Worm (Caenorhabditis elegans): ENCODE measurements around the gene T07A9.12.

Gene T07A9.12

ce11 chrIV:422112-422511, 11.4 kb downstream of the T07A9.12 start:
- TF ChIP-seq nhr-25 (tag; optimal IDR thresholded peaks at IDR 0.05) (no peak), fos-1 (tag; optimal IDR thresholded peaks at IDR 0.05) (no peak)

DNA sequence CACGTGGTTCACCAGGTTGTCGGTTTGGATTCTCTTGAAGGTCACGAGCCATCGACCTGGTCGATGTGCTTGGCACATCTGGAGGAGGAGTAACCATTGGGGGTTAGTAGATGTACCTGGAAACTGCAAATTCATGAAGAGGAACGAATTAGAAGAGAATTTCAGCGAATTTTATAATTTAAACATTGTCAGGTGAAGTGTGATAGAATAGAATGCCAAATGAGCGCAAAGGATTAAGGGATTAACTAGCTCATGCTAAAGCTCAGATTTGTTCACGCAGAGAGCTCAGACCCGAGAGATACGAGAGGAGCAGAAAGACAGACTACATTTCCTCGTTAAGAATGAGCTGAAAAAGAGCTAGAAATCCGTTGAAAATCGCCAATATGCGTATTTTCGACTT, 14.4 kb downstream of the T07A9.12 start, which contains the start of gene daf-18:
daf-18 (minus strand) TSS at position 126 of the 400 bp plus-strand sequence.
- TF ChIP-seq aly-2 (tag; optimal IDR thresholded peaks at IDR 0.05) (no peak), eor-1 (tag; optimal IDR thresholded peaks at IDR 0.05) (no peak)

DNA sequence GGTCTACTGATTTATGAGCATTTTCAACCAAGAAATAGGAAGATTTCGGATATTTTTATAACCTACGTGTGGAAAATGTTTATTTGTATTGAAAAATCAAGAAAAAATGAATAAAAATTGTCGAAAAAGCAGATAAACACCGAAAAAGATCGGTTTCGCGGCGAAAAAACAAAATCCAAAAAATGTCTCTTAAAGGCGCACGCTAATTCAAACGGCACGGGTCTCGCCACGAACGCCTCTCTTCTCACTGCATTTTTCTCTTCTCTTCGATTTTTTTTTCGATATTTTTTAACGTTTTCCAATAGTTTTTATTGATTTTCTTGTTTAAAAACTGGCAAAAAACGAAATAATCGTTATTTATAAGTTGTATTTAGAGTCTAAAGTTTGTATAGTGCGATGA, 14.9 kb downstream of the T07A9.12 start:
- TF ChIP-seq ZK546.5 (tag; optimal IDR thresholded peaks at IDR 0.05) (no peak), nhr-23 (tag; optimal IDR thresholded peaks at IDR 0.05) (peak; percentile 59), ama-1 (optimal IDR thresholded peaks at IDR 0.05) (no peak), mdl-1 (tag; optimal IDR thresholded peaks at IDR 0.05) (no peak), elt-2 (tag; optimal IDR thresholded peaks at IDR 0.05) (peak; percentile 3), pqm-1 (tag; optimal IDR thresholded peaks at IDR 0.05) (no peak), lin-15B (tag; optimal IDR thresholded peaks at IDR 0.05) (peak; percentile 72), daf-12 (tag; optimal IDR thresholded peaks at IDR 0.05) (no peak), nhr-76 (tag; optimal IDR thresholded peaks at IDR 0.05) (no peak), R02D3.7 (tag; optimal IDR thresholded peaks at IDR 0.05) (no peak), mml-1 (tag; optimal IDR thresholded peaks at IDR 0.05) (no peak), lin-39 (tag; optimal IDR thresholded peaks at IDR 0.05) (peak; percentile 39), eor-1 (tag; optimal IDR thresholded peaks at IDR 0.05) (no peak), ceh-16 (tag; optimal IDR thresholded peaks at IDR 0.05) (no peak), nhr-12 (tag; optimal IDR thresholded peaks at IDR 0.05) (no peak), ceh-28 (tag; optimal IDR thresholded peaks at IDR 0.05) (peak; percentile 32), zag-1 (tag; optimal IDR thresholded peaks at IDR 0.05) (no peak), unc-62 (GFP tag; optimal IDR thresholded peaks at IDR 0.05) (no peak), egl-27 (tag; optimal IDR thresholded peaks at IDR 0.05) (no peak), egl-5 (tag; optimal IDR thresholded peaks at IDR 0.05) (no peak), nfya-1 (tag; optimal IDR thresholded peaks at IDR 0.05; ENCODE audit: insufficient read depth) (peak; percentile 73), jun-1 (tag; optimal IDR thresholded peaks at IDR 0.05) (no peak), nhr-28 (tag; optimal IDR thresholded peaks at IDR 0.05) (no peak), hmg-11 (tag; optimal IDR thresholded peaks at IDR 0.05) (peak; percentile 60), unc-39 (tag; optimal IDR thresholded peaks at IDR 0.05) (no peak), ztf-11 (tag; optimal IDR thresholded peaks at IDR 0.05) (no peak), pha-4 (tag; optimal IDR thresholded peaks at IDR 0.05) (no peak)

- TF ChIP-seq egl-27 (tag; optimal IDR thresholded peaks at IDR 0.05) (no peak), ZK546.5 (tag; optimal IDR thresholded peaks at IDR 0.05) (no peak), nfya-1 (tag; optimal IDR thresholded peaks at IDR 0.05; ENCODE audit: insufficient read depth) (no peak), ceh-28 (tag; optimal IDR thresholded peaks at IDR 0.05) (no peak), hmg-11 (tag; optimal IDR thresholded peaks at IDR 0.05) (no peak), lin-39 (tag; optimal IDR thresholded peaks at IDR 0.05) (no peak), nhr-25 (tag; optimal IDR thresholded peaks at IDR 0.05) (no peak), lin-15B (tag; optimal IDR thresholded peaks at IDR 0.05) (no peak), R02D3.7 (tag; optimal IDR thresholded peaks at IDR 0.05) (no peak), ama-1 (optimal IDR thresholded peaks at IDR 0.05) (no peak), lsy-12 (tag; optimal IDR thresholded peaks at IDR 0.05) (no peak), sea-2 (GFP tag; optimal IDR thresholded peaks at IDR 0.05) (no peak), nhr-11 (tag; optimal IDR thresholded peaks at IDR 0.05) (no peak), skn-1 (tag; optimal IDR thresholded peaks at IDR 0.05) (no peak), nhr-77 (tag; optimal IDR thresholded peaks at IDR 0.05) (no peak), nhr-12 (tag; optimal IDR thresholded peaks at IDR 0.05) (no peak), elt-2 (tag; optimal IDR thresholded peaks at IDR 0.05) (no peak), elt-3 (tag; optimal IDR thresholded peaks at IDR 0.05) (no peak)
These were observed 15.3 kb downstream of the T07A9.12 start, which contains the start of gene garr-1 for ce11 chrIV:425995-426394. Gene garr-1 (plus strand): TSS chrIV:426168.

DNA sequence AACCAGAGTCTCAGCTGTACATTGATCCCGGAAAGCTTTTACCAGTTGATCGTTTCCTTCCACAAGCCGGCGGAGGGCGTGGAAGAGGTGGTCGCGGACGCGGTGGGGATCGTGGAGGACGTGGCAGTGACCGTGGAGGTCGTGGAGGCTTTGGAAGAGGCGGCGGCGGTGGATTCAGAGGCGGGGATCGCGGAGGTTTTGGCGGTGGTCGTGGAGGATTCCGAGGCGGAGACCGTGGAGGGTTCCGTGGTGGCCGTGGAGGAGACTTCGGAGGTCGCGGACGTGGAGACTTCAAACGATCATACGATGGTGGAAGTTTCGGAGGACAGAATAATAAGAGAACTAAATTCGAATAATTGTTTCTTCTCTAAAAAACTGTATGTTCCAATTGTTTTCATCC, 15.9 kb downstream of the T07A9.12 start:
- no peak for TF ChIP-seq nhr-25 (tag; optimal IDR thresholded peaks at IDR 0.05)
- TF ChIP-seq ceh-82 (tag; optimal IDR thresholded peaks at IDR 0.05), result no peak
- no peak for TF ChIP-seq jun-1 (tag; optimal IDR thresholded peaks at IDR 0.05)
- no peak for TF ChIP-seq egl-27 (tag; optimal IDR thresholded peaks at IDR 0.05)
- TF ChIP-seq mml-1 (tag; optimal IDR thresholded peaks at IDR 0.05), result no peak
- TF ChIP-seq nhr-76 (tag; optimal IDR thresholded peaks at IDR 0.05), result no peak
- no peak for TF ChIP-seq elt-1 (tag; optimal IDR thresholded peaks at IDR 0.05)
- no peak for TF ChIP-seq nhr-43 (tag; optimal IDR thresholded peaks at IDR 0.05; ENCODE audit: poor library complexity, severe bottlenecking)
- no peak for TF ChIP-seq sea-2 (GFP tag; optimal IDR thresholded peaks at IDR 0.05)
- TF ChIP-seq pqm-1 (tag; optimal IDR thresholded peaks at IDR 0.05), result no peak

All from whole organism, L3 larva.